Worm (Caenorhabditis elegans) whole organism, L1 larva: ENCODE results near the gene his-32.

Source experiments
- C16A3.4 ChIP-seq: fragments of 150-350 bp; optimal IDR thresholded peaks from 2 replicates; lab custom pipeline; 2014; ENCODE audit warnings: missing biosample characterization, missing genetic modification characterization
- C34B4.2 ChIP-seq: sonication (generic microtip); optimal IDR thresholded peaks from 2 replicates; lab custom pipeline; 2017; ENCODE audit warnings: mild to moderate bottlenecking, missing genetic modification characterization, missing compliant biosample characterization
- F16B12.6 ChIP-seq: fragments of 150-350 bp; optimal IDR thresholded peaks from 2 replicates; lab custom pipeline; 2014; ENCODE audit warnings: missing biosample characterization, missing genetic modification characterization
- ceh-63 ChIP-seq: fragments of 200-800 bp; sonication (Bioruptor generic); optimal IDR thresholded peaks from 2 replicates; lab custom pipeline; 2018; ENCODE audit warnings: mild to moderate bottlenecking, missing genetic modification characterization, missing compliant biosample characterization
- ceh-82 ChIP-seq, 3 experiments: fragments of 150-350 bp in 1 of 3; sonication (generic microtip) in 2 of 3; optimal IDR thresholded peaks; 2 replicates each; lab custom pipeline; 2014 to 2017; ENCODE audit warnings: missing biosample characterization in 3 of 3, missing genetic modification characterization in 3 of 3
- efl-1 ChIP-seq, 4 experiments: fragments of 150-350 bp; optimal IDR thresholded peaks in 3 of 4; peaks in 1 of 4; 1 replicate in 1 of 4; 2 replicates in 3 of 4; lab custom pipeline; 2014; ENCODE audit warnings: missing biosample characterization in 2 of 4, missing genetic modification characterization in 2 of 4, missing genetic modification reagents in 2 of 4
- efl-3 ChIP-seq: fragments of 200-800 bp; sonication (Bioruptor generic); optimal IDR thresholded peaks from 2 replicates; lab custom pipeline; 2018; ENCODE audit warnings: mild to moderate bottlenecking, missing genetic modification characterization, missing compliant biosample characterization
- elt-3 ChIP-seq, 6 experiments: fragments of 150-350 bp in 1 of 6; sonication (generic microtip); optimal IDR thresholded peaks; 2 replicates each; lab custom pipeline; 2017 to 2018; ENCODE audit warnings: missing biosample characterization in 6 of 6, missing genetic modification characterization in 6 of 6, inconsistent platforms in 1 of 6
- fkh-10 ChIP-seq: sonication (generic microtip); optimal IDR thresholded peaks from 2 replicates; lab custom pipeline; 2017; ENCODE audit warnings: missing biosample characterization, missing genetic modification reagents, missing genetic modification characterization
- fkh-8 ChIP-seq: sonication (generic microtip); optimal IDR thresholded peaks from 2 replicates; lab custom pipeline; 2016; ENCODE audit warnings: mild to moderate bottlenecking, missing genetic modification characterization, missing compliant biosample characterization
- fos-1 ChIP-seq: fragments of 150-350 bp; optimal IDR thresholded peaks from 2 replicates; lab custom pipeline; 2014; ENCODE audit warnings: missing biosample characterization, missing genetic modification characterization
- grh-1 ChIP-seq: fragments of 200-800 bp; sonication (Bioruptor generic); IDR thresholded peaks from 2 replicates; pipeline ENCODE4 v1.3.6; 2022; ENCODE audit warnings: missing genetic modification reagents, missing genetic modification characterization, missing compliant biosample characterization
- hlh-17 ChIP-seq: fragments of 200-800 bp; sonication (Bioruptor generic); optimal IDR thresholded peaks from 2 replicates; lab custom pipeline; 2018; ENCODE audit warnings: missing genetic modification characterization, mild to moderate bottlenecking, missing compliant biosample characterization, moderate library complexity, borderline replicate concordance
- hpl-2 ChIP-seq: fragments of 150-350 bp; optimal IDR thresholded peaks from 2 replicates; lab custom pipeline; 2014; ENCODE audit warnings: missing biosample characterization, missing genetic modification reagents, missing genetic modification characterization
- isw-1 ChIP-seq: fragments of 200-800 bp; sonication (Bioruptor generic); IDR thresholded peaks from 2 replicates; pipeline ENCODE4 v1.3.6; 2022; ENCODE audit warnings: missing genetic modification characterization, missing compliant biosample characterization
- lin-13 ChIP-seq: fragments of 150-350 bp; optimal IDR thresholded peaks from 2 replicates; lab custom pipeline; 2014; ENCODE audit warnings: missing biosample characterization, missing genetic modification reagents, missing genetic modification characterization
- lin-15B ChIP-seq: fragments of 150-350 bp; sonication (generic microtip); optimal IDR thresholded peaks from 3 replicates; lab custom pipeline; 2014; ENCODE audit warnings: missing biosample characterization, missing genetic modification characterization
- lin-39 ChIP-seq: fragments of 150-350 bp; optimal IDR thresholded peaks from 2 replicates; lab custom pipeline; 2014; ENCODE audit warnings: missing biosample characterization, missing genetic modification reagents, missing genetic modification characterization
- mdl-1 ChIP-seq, 2 experiments: fragments of 150-350 bp; optimal IDR thresholded peaks; 2 replicates each; lab custom pipeline; 2014 to 2017; ENCODE audit warnings: missing biosample characterization in 2 of 2, missing genetic modification characterization in 2 of 2, inconsistent platforms in 1 of 2
- mef-2 ChIP-seq: fragments of 150-350 bp; optimal IDR thresholded peaks from 2 replicates; lab custom pipeline; 2014; ENCODE audit warnings: missing biosample characterization, missing genetic modification characterization
- mep-1 ChIP-seq: fragments of 150-350 bp; optimal IDR thresholded peaks from 2 replicates; lab custom pipeline; 2014; ENCODE audit warnings: missing biosample characterization, missing genetic modification characterization
- nhr-12 ChIP-seq: sonication (generic microtip); optimal IDR thresholded peaks from 2 replicates; lab custom pipeline; 2017; ENCODE audit warnings: missing biosample characterization, missing genetic modification characterization
- nhr-28 ChIP-seq: fragments of 150-350 bp; optimal IDR thresholded peaks from 2 replicates; lab custom pipeline; 2014; ENCODE audit warnings: missing biosample characterization, missing genetic modification characterization
- nhr-76 ChIP-seq: sonication (generic microtip); optimal IDR thresholded peaks from 2 replicates; lab custom pipeline; 2017; ENCODE audit warnings: missing biosample characterization, missing genetic modification characterization
- nhr-77 ChIP-seq: fragments of 150-350 bp; optimal IDR thresholded peaks from 2 replicates; lab custom pipeline; 2014; ENCODE audit warnings: missing biosample characterization, missing genetic modification characterization
- nhr-85 ChIP-seq: sonication (generic microtip); peaks from one replicate; lab custom pipeline; 2016; ENCODE audit warnings: missing genetic modification characterization, inconsistent platforms, missing compliant biosample characterization
- nhr-90 ChIP-seq: sonication (generic microtip); optimal IDR thresholded peaks from 2 replicates; lab custom pipeline; 2016; ENCODE audit warnings: mild to moderate bottlenecking, missing genetic modification characterization, missing compliant biosample characterization; ENCODE audit not compliant: poor library complexity
- pag-3 ChIP-seq: sonication (generic microtip); optimal IDR thresholded peaks from 2 replicates; lab custom pipeline; 2017; ENCODE audit warnings: missing genetic modification characterization, mild to moderate bottlenecking, missing compliant biosample characterization, antibody characterized with exemption, borderline replicate concordance; ENCODE audit not compliant: insufficient read depth
- pax-3 ChIP-seq: fragments of 200-800 bp; sonication (Bioruptor generic); optimal IDR thresholded peaks from 2 replicates; lab custom pipeline; 2018; ENCODE audit warnings: mild to moderate bottlenecking, missing genetic modification characterization, moderate library complexity, missing compliant biosample characterization
- pqm-1 ChIP-seq: sonication (generic microtip); optimal IDR thresholded peaks from 3 replicates; lab custom pipeline; 2017; ENCODE audit warnings: missing biosample characterization, missing genetic modification characterization
- rnt-1 ChIP-seq: sonication (generic microtip); optimal IDR thresholded peaks from 2 replicates; lab custom pipeline; 2016; ENCODE audit warnings: mild to moderate bottlenecking, missing genetic modification characterization, moderate library complexity, missing compliant biosample characterization
- skn-1 ChIP-seq: fragments of 150-350 bp; optimal IDR thresholded peaks from 2 replicates; lab custom pipeline; 2014; ENCODE audit warnings: missing biosample characterization, missing genetic modification characterization
- snpc-4 ChIP-seq: fragments of 150-350 bp; optimal IDR thresholded peaks from 2 replicates; lab custom pipeline; 2014; ENCODE audit warnings: missing biosample characterization, missing genetic modification characterization
- snu-23 ChIP-seq: sonication (generic microtip); optimal IDR thresholded peaks from 2 replicates; lab custom pipeline; 2016; ENCODE audit warnings: missing genetic modification characterization, missing compliant biosample characterization
- sox-4 ChIP-seq: sonication (generic microtip); optimal IDR thresholded peaks from 2 replicates; lab custom pipeline; 2016; ENCODE audit warnings: missing genetic modification characterization, missing compliant biosample characterization
- sptf-1 ChIP-seq: fragments of 150-350 bp; optimal IDR thresholded peaks from 2 replicates; lab custom pipeline; 2014; ENCODE audit warnings: missing biosample characterization, missing genetic modification characterization
- sup-37 ChIP-seq: fragments of 200-800 bp; sonication (Bioruptor generic); optimal IDR thresholded peaks from 2 replicates; lab custom pipeline; 2018; ENCODE audit warnings: mild to moderate bottlenecking, missing genetic modification characterization, missing compliant biosample characterization
- swsn-7 ChIP-seq: sonication (generic microtip); optimal IDR thresholded peaks from 2 replicates; lab custom pipeline; 2016; ENCODE audit warnings: missing genetic modification characterization, missing compliant biosample characterization
- tbx-2 ChIP-seq: sonication (generic microtip); optimal IDR thresholded peaks from 2 replicates; lab custom pipeline; 2016; ENCODE audit warnings: missing genetic modification characterization, missing compliant biosample characterization
- unc-62 ChIP-seq: fragments of 150-350 bp; optimal IDR thresholded peaks from 2 replicates; lab custom pipeline; 2014; ENCODE audit warnings: missing biosample characterization, missing genetic modification reagents, missing genetic modification characterization
- xbp-1 ChIP-seq: sonication (generic microtip); optimal IDR thresholded peaks from 2 replicates; lab custom pipeline; 2016; ENCODE audit warnings: missing genetic modification characterization, missing compliant biosample characterization

The his-32 gene

ce11 chrIV:8289580-8290323 is 44.4 kb upstream of the his-32 start, which contains the start of gene daf-31 (continued):
- TF ChIP-seq fkh-8 (tag; lab: Kevin White, UChicago): no peak
- no peak for TF ChIP-seq sptf-1 (tag; lab: Kevin White, UChicago)
- no peak for TF ChIP-seq grh-1
- TF ChIP-seq pax-3 (tag; lab: Kevin White, UChicago): no peak
- peak; percentile 39 for TF ChIP-seq rnt-1 (tag; lab: Kevin White, UChicago)
- TF ChIP-seq sox-4: no peak
- peak; percentile 18 for TF ChIP-seq tbx-2 (tag; lab: Kevin White, UChicago)
- TF ChIP-seq isw-1: peak; percentile 50
- no peak for TF ChIP-seq C34B4.2 (tag; lab: Kevin White, UChicago)
- TF ChIP-seq skn-1 (tag; lab: Kevin White, UChicago): peak; percentile 2
- TF ChIP-seq mdl-1 (tag; optimal IDR thresholded peaks at IDR 0.05; lab: Kevin White, UChicago): peak in 1 of 2 experiments; percentile 20
- no peak for TF ChIP-seq nhr-85 (tag; lab: Kevin White, UChicago)
- no peak for TF ChIP-seq fos-1 (tag; lab: Kevin White, UChicago)
- TF ChIP-seq lin-39 (tag; lab: Kevin White, UChicago): no peak
- peak; percentile 39 for TF ChIP-seq xbp-1 (tag; lab: Kevin White, UChicago)
- no peak for TF ChIP-seq pqm-1 (tag; lab: Kevin White, UChicago)
- TF ChIP-seq sup-37: no peak
- TF ChIP-seq swsn-7 (tag; lab: Kevin White, UChicago): peak; percentile 50
- peak; percentile 6 for TF ChIP-seq nhr-90 (tag; lab: Kevin White, UChicago)
- TF ChIP-seq fkh-10 (GFP tag; lab: Kevin White, UChicago): no peak
- peak; percentile 34 for TF ChIP-seq F16B12.6 (tag; lab: Kevin White, UChicago)
- no peak for TF ChIP-seq hpl-2
- no peak for TF ChIP-seq lin-13 (GFP tag; lab: Kevin White, UChicago)
- peak; percentile 65 for TF ChIP-seq snu-23 (GFP tag; lab: Kevin White, UChicago)
- peak in 2 of 3 experiments; percentile 36 to 72 for TF ChIP-seq ceh-82 (tag; optimal IDR thresholded peaks at IDR 0.05; lab: Kevin White, UChicago)
- peak; percentile 60 for TF ChIP-seq C16A3.4 (tag; lab: Kevin White, UChicago)
- no peak for TF ChIP-seq nhr-76 (tag; lab: Kevin White, UChicago)
- TF ChIP-seq mep-1 (tag; lab: Kevin White, UChicago): peak; percentile 69
- TF ChIP-seq nhr-77 (tag; lab: Kevin White, UChicago): no peak
- peak; percentile 18 for TF ChIP-seq lin-15B (tag; lab: Kevin White, UChicago)
- TF ChIP-seq unc-62 (GFP tag; lab: Kevin White, UChicago): no peak
- TF ChIP-seq nhr-12 (tag; lab: Kevin White, UChicago): no peak
- TF ChIP-seq efl-3 (GFP tag; lab: Kevin White, UChicago): no peak
- TF ChIP-seq mef-2 (tag; lab: Kevin White, UChicago): no peak
- peak in 1 of 6 experiments; percentile 57 for TF ChIP-seq elt-3 (tag; optimal IDR thresholded peaks at IDR 0.05; lab: Kevin White, UChicago)

DNA sequence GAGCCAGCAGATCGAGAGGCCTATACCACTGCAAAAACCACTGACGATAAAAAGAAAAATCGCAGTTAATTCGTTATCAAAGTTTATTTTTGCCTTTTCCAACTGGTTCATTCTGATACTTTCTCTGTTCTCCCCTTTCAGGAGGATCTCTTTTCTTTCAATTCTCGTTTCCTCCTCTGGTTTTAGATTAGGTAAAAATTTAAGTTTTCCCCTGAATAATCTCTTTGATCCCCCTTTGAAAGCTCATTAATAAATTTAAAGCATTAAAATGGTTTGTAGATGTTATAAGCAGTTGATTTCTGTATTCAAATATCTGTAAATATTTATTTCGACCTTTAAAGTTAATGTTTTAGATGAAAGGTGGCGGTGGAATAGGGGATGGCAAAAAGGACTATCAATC is 42.9 kb upstream of the his-32 start, which contains the start of gene K07H8.2:
Gene K07H8.2, plus strand, starts transcription at position 301 of the 400 bp plus-strand sequence.
- TF ChIP-seq nhr-28 (tag; lab: Kevin White, UChicago): no peak
- no peak for TF ChIP-seq snpc-4 (tag; lab: Kevin White, UChicago)
- TF ChIP-seq pag-3 (tag; lab: Kevin White, UChicago): no peak
- TF ChIP-seq ceh-63 (GFP tag; lab: Kevin White, UChicago): no peak

ce11 chrIV:8294650-8295049 is 39.5 kb upstream of the his-32 start, which contains the start of gene tbce-1:
Gene tbce-1 (plus strand): TSS chrIV:8294690.
- TF ChIP-seq efl-1 (optimal IDR thresholded peaks at IDR 0.05; lab: Kevin White, UChicago) (no peak), efl-1 (GFP tag; optimal IDR thresholded peaks at IDR 0.05 in 1 of 2; lab: Kevin White, UChicago) (peak in 1 of 2 experiments; percentile 92), hlh-17 (no peak)
- TF ChIP-seq, all 84 proteins: peak for 1
